Worm (Caenorhabditis elegans): Measurements from ENCODE around the gene T24A6.16.

DNA sequence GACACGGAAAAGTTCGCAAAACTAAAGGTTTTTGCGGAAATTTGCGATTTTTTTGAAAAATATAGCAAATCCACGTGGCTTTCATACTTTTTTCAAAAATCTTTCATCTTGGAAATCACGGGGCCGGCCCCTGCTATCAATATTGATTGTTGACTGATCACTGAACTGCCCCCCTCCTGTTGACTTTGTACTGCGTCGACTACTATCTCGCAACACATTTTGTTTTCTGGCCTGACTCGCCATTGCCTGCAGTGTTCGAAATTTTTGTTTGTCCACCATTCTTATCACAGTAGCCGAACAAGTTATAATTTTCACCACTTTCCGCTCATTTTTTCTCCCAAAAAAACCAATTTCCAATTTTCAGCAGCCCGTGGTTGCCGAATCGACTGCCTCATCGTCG, 18.3 kb upstream of the T24A6.16 start:
- TF ChIP-seq nhr-11 (tag; optimal IDR thresholded peaks at IDR 0.05) (no peak), nhr-237 (tag; optimal IDR thresholded peaks at IDR 0.05) (no peak), ZK546.5 (tag; optimal IDR thresholded peaks at IDR 0.05) (no peak)
